Worm (Caenorhabditis elegans) whole organism, young adult: ENCODE results near the gene F21C10.19.

Experiments
- B0035.1 ChIP-seq: sonication (generic microtip); optimal IDR thresholded peaks from 2 replicates; lab custom pipeline; 2016; ENCODE audit warnings: missing genetic modification characterization, mild to moderate bottlenecking, missing compliant biosample characterization, missing genotype, missing genetic modification reagents
- F22D6.2 ChIP-seq: sonication (generic microtip); optimal IDR thresholded peaks from 2 replicates; lab custom pipeline; 2016; ENCODE audit warnings: mild to moderate bottlenecking, missing genetic modification characterization, missing compliant biosample characterization
- F37B4.10 ChIP-seq: fragments of 200-800 bp; sonication (Bioruptor generic); IDR thresholded peaks from 2 replicates; pipeline ENCODE4 v1.3.6; 2022; ENCODE audit warnings: missing genetic modification characterization, missing compliant biosample characterization
- F57C9.4 ChIP-seq: sonication (generic microtip); optimal IDR thresholded peaks from 2 replicates; lab custom pipeline; 2017; ENCODE audit warnings: mild to moderate bottlenecking, missing genetic modification characterization, missing compliant biosample characterization
- K11D2.4 ChIP-seq: fragments of 200-800 bp; sonication (Bioruptor generic); IDR thresholded peaks from 2 replicates; pipeline ENCODE4 v1.3.6; 2022; ENCODE audit warnings: missing genetic modification reagents, missing genetic modification characterization, missing compliant biosample characterization
- T26A5.8 ChIP-seq: sonication (generic microtip); optimal IDR thresholded peaks from 2 replicates; lab custom pipeline; 2016; ENCODE audit warnings: missing genetic modification characterization, missing compliant biosample characterization
- Y53G8AR.9 ChIP-seq: fragments of 200-800 bp; sonication (Bioruptor generic); conservative IDR thresholded peaks from 2 replicates; pipeline ENCODE4 v1.3.6; 2022; ENCODE audit warnings: missing genetic modification reagents, missing genetic modification characterization, missing compliant biosample characterization
- Y56A3A.18 ChIP-seq: fragments of 200-800 bp; sonication (Bioruptor generic); IDR thresholded peaks from 2 replicates; pipeline ENCODE4 v1.3.6; 2022; ENCODE audit warnings: missing genetic modification reagents, missing genetic modification characterization, missing compliant biosample characterization
- Y79H2A.3 ChIP-seq: fragments of 200-800 bp; sonication (Bioruptor generic); conservative IDR thresholded peaks from 2 replicates; pipeline ENCODE4 v1.3.6; 2022; ENCODE audit warnings: missing genetic modification reagents, missing genetic modification characterization, missing compliant biosample characterization
- ZK185.1 ChIP-seq: sonication (generic microtip); optimal IDR thresholded peaks from 2 replicates; lab custom pipeline; 2016; ENCODE audit warnings: mild to moderate bottlenecking, missing genetic modification characterization, missing compliant biosample characterization; ENCODE audit not compliant: poor library complexity, severe bottlenecking
- akir-1 ChIP-seq: fragments of 200-800 bp; sonication (Bioruptor generic); optimal IDR thresholded peaks from 2 replicates; lab custom pipeline; 2018; ENCODE audit warnings: mild to moderate bottlenecking, missing genetic modification characterization, moderate library complexity, missing compliant biosample characterization
- atf-7 ChIP-seq: sonication (generic microtip); optimal IDR thresholded peaks from 2 replicates; lab custom pipeline; 2017; ENCODE audit warnings: mild to moderate bottlenecking, missing genetic modification characterization, missing compliant biosample characterization
- bed-1 ChIP-seq: fragments of 200-800 bp; sonication (Bioruptor generic); IDR thresholded peaks from 2 replicates; pipeline ENCODE4 v1.3.6; 2022; ENCODE audit warnings: missing genetic modification reagents, missing genetic modification characterization, missing compliant biosample characterization
- ccch-3 ChIP-seq: fragments of 200-800 bp; sonication (Bioruptor generic); optimal IDR thresholded peaks from 2 replicates; lab custom pipeline; 2018; ENCODE audit warnings: mild to moderate bottlenecking, missing genetic modification characterization, missing compliant biosample characterization
- cebp-1 ChIP-seq, 2 experiments: fragments of 200-800 bp in 1 of 2; sonication (Bioruptor generic) in 1 of 2; sonication (generic microtip) in 1 of 2; IDR thresholded peaks in 1 of 2; optimal IDR thresholded peaks in 1 of 2; 2 replicates each; pipeline versions ENCODE4 v1.3.6 to Lab custom; 2017 to 2022; ENCODE audit warnings: missing compliant biosample characterization in 2 of 2, missing genetic modification characterization in 2 of 2, mild to moderate bottlenecking in 1 of 2, missing genetic modification reagents in 1 of 2, moderate library complexity in 1 of 2
- chd-7 ChIP-seq: sonication (generic microtip); optimal IDR thresholded peaks from 2 replicates; lab custom pipeline; 2016; ENCODE audit warnings: mild to moderate bottlenecking, missing genetic modification characterization, moderate library complexity, missing compliant biosample characterization
- dox-1 ChIP-seq: fragments of 200-800 bp; sonication (Bioruptor generic); IDR thresholded peaks from 2 replicates; pipeline ENCODE4 v1.3.6; 2022; ENCODE audit warnings: missing genetic modification reagents, missing genetic modification characterization, missing compliant biosample characterization
- egl-44 ChIP-seq: fragments of 200-800 bp; sonication (Bioruptor generic); IDR thresholded peaks from 2 replicates; pipeline ENCODE4 v1.3.6; 2022; ENCODE audit warnings: missing genetic modification reagents, missing genetic modification characterization, missing compliant biosample characterization
- fkh-3 ChIP-seq: sonication (generic microtip); optimal IDR thresholded peaks from 2 replicates; lab custom pipeline; 2016; ENCODE audit warnings: mild to moderate bottlenecking, missing genetic modification characterization, missing compliant biosample characterization
- gei-17 ChIP-seq: fragments of 200-800 bp; sonication (Bioruptor generic); optimal IDR thresholded peaks from 2 replicates; lab custom pipeline; 2018; ENCODE audit warnings: mild to moderate bottlenecking, missing genetic modification characterization, missing compliant biosample characterization
- hlh-12 ChIP-seq: sonication (generic microtip); optimal IDR thresholded peaks from 2 replicates; lab custom pipeline; 2016; ENCODE audit warnings: missing genetic modification characterization, missing compliant biosample characterization
- hmg-1.2 ChIP-seq: fragments of 200-800 bp; sonication (Bioruptor generic); IDR thresholded peaks from 2 replicates; pipeline ENCODE4 v1.3.6; 2022; ENCODE audit warnings: missing genetic modification reagents, missing genetic modification characterization, missing compliant biosample characterization
- hrde-1 ChIP-seq: sonication (generic microtip); optimal IDR thresholded peaks from 2 replicates; lab custom pipeline; 2016; ENCODE audit warnings: missing genetic modification characterization, mild to moderate bottlenecking, missing compliant biosample characterization, moderate library complexity, missing genotype, missing genetic modification reagents, borderline replicate concordance
- lag-1 ChIP-seq: fragments of 200-800 bp; sonication (Bioruptor generic); IDR thresholded peaks from 2 replicates; pipeline ENCODE4 v1.3.6; 2022; ENCODE audit warnings: missing genetic modification reagents, missing genetic modification characterization, missing compliant biosample characterization
- lin-35 ChIP-seq, 3 experiments: fragments of 150-350 bp in 2 of 3; sonication (generic microtip) in 1 of 3; optimal IDR thresholded peaks; 2 replicates each; lab custom pipeline; 2014 to 2018; ENCODE audit warnings: missing biosample characterization in 3 of 3, missing genetic modification characterization in 3 of 3, missing genetic modification reagents in 3 of 3
- lin-54 ChIP-seq: fragments of 200-800 bp; sonication (Bioruptor generic); optimal IDR thresholded peaks from 2 replicates; lab custom pipeline; 2018; ENCODE audit warnings: mild to moderate bottlenecking, missing genetic modification characterization, missing compliant biosample characterization
- madf-3 ChIP-seq: fragments of 200-800 bp; sonication (Bioruptor generic); IDR thresholded peaks from 2 replicates; pipeline ENCODE4 v1.3.6; 2022; ENCODE audit warnings: missing genetic modification reagents, missing genetic modification characterization, missing compliant biosample characterization
- mcd-1 ChIP-seq: fragments of 200-800 bp; sonication (Bioruptor generic); IDR thresholded peaks from 2 replicates; pipeline ENCODE4 v1.3.6; 2022; ENCODE audit warnings: missing genetic modification reagents, missing genetic modification characterization, missing compliant biosample characterization
- nhr-27 ChIP-seq: fragments of 200-800 bp; sonication (Bioruptor generic); optimal IDR thresholded peaks from 2 replicates; lab custom pipeline; 2018; ENCODE audit warnings: mild to moderate bottlenecking, missing genetic modification characterization, moderate library complexity, missing compliant biosample characterization
- rcor-1 ChIP-seq: fragments of 200-800 bp; sonication (Bioruptor generic); IDR thresholded peaks from 2 replicates; pipeline ENCODE4 v1.3.6; 2022; ENCODE audit warnings: missing genetic modification reagents, missing genetic modification characterization, missing compliant biosample characterization
- rpc-1 ChIP-seq, 2 experiments: fragments of 150-350 bp in 1 of 2; sonication (generic microtip) in 1 of 2; optimal IDR thresholded peaks; 2 replicates each; lab custom pipeline; 2014 to 2018; ENCODE audit warnings: missing biosample characterization in 1 of 2, missing genetic modification characterization in 1 of 2, missing genetic modification reagents in 1 of 2, missing genotype in 1 of 2
- sdz-38 ChIP-seq: sonication (generic microtip); optimal IDR thresholded peaks from 2 replicates; lab custom pipeline; 2016; ENCODE audit warnings: missing genotype, missing genetic modification characterization, missing compliant biosample characterization
- tbx-9 ChIP-seq: sonication (generic microtip); optimal IDR thresholded peaks from 2 replicates; lab custom pipeline; 2016; ENCODE audit warnings: borderline replicate concordance, missing genetic modification characterization, inconsistent platforms, missing compliant biosample characterization
- ztf-26 ChIP-seq: sonication (generic microtip); optimal IDR thresholded peaks from 2 replicates; lab custom pipeline; 2017; ENCODE audit warnings: missing genetic modification characterization, missing compliant biosample characterization
- ztf-28 ChIP-seq: fragments of 200-800 bp; sonication (Bioruptor generic); IDR thresholded peaks from 2 replicates; pipeline ENCODE4 v1.3.6; 2022; ENCODE audit warnings: missing genetic modification reagents, missing genetic modification characterization, missing compliant biosample characterization

F21C10.19 gene

ce11 chrV:9112467-9112866 is 18.4 kb upstream of the F21C10.19 start, which contains the start of gene F21C10.7:
TSS of gene F21C10.7 (plus strand) at chrV:9112767.
- TF ChIP-seq fkh-3 (tag; lab: Kevin White, UChicago) (no peak), ccch-3 (GFP tag; lab: Kevin White, UChicago) (no peak), hrde-1 (tag; lab: Kevin White, UChicago) (no peak), T26A5.8 (tag; lab: Kevin White, UChicago) (no peak), ztf-28 (GFP tag; lab: Robert Waterston, UW) (no peak), hlh-12 (tag; lab: Kevin White, UChicago) (no peak), lin-35 (GFP tag; optimal IDR thresholded peaks at IDR 0.05; lab: Kevin White, UChicago) (no peak)

ce11 chrV:9122004-9122403 is 8.9 kb upstream of the F21C10.19 start, which contains the start of gene F21C10.13:
TSS of gene F21C10.13 (plus strand) at chrV:9122304.
- no peak for TF ChIP-seq rpc-1 (optimal IDR thresholded peaks at IDR 0.05; lab: Kevin White, UChicago)
- no peak for TF ChIP-seq rpc-1 (tag; optimal IDR thresholded peaks at IDR 0.05; lab: Kevin White, UChicago)
- TF ChIP-seq akir-1 (GFP tag; lab: Kevin White, UChicago), result no peak
- TF ChIP-seq F22D6.2 (tag; lab: Kevin White, UChicago), result no peak
- TF ChIP-seq hmg-1.2 (GFP tag; lab: Robert Waterston, UW), result no peak
- TF ChIP-seq sdz-38 (tag; lab: Kevin White, UChicago), result no peak
- no peak for TF ChIP-seq F37B4.10 (GFP tag; lab: Robert Waterston, UW)
- TF ChIP-seq madf-3 (GFP tag; lab: Robert Waterston, UW), result no peak
- no peak for TF ChIP-seq egl-44 (GFP tag; lab: Robert Waterston, UW)
- no peak for TF ChIP-seq nhr-27
- no peak for TF ChIP-seq B0035.1 (tag; lab: Kevin White, UChicago)
- no peak for TF ChIP-seq Y53G8AR.9 (GFP tag; lab: Robert Waterston, UW)
- no peak for TF ChIP-seq Y79H2A.3 (GFP tag; lab: Robert Waterston, UW)
- no peak for TF ChIP-seq chd-7 (tag; lab: Kevin White, UChicago)
- no peak for TF ChIP-seq bed-1 (GFP tag; lab: Robert Waterston, UW)
- no peak for TF ChIP-seq lag-1 (GFP tag; lab: Robert Waterston, UW)
- TF ChIP-seq, all 124 proteins: peak for 0

ce11 chrV:9123186-9123585 is 7.7 kb upstream of the F21C10.19 start, which contains the start of gene F21C10.11:
TSS of gene F21C10.11 (plus strand) at chrV:9123486.
- no peak for TF ChIP-seq tbx-9 (tag; lab: Kevin White, UChicago)
- TF ChIP-seq Y56A3A.18 (GFP tag; lab: Robert Waterston, UW), result no peak
- no peak for TF ChIP-seq rpc-1 (optimal IDR thresholded peaks at IDR 0.05; lab: Kevin White, UChicago)
- TF ChIP-seq rpc-1 (tag; optimal IDR thresholded peaks at IDR 0.05; lab: Kevin White, UChicago), result no peak
- TF ChIP-seq gei-17 (GFP tag; lab: Kevin White, UChicago), result no peak
- TF ChIP-seq ztf-26 (tag; lab: Kevin White, UChicago), result no peak

- TF ChIP-seq K11D2.4 (GFP tag; lab: Robert Waterston, UW) (no peak), rcor-1 (GFP tag; lab: Robert Waterston, UW) (no peak), atf-7 (tag; lab: Kevin White, UChicago) (no peak), Y79H2A.3 (GFP tag; lab: Robert Waterston, UW) (no peak), mcd-1 (GFP tag; lab: Robert Waterston, UW) (no peak), F57C9.4 (no peak), lin-54 (GFP tag; lab: Kevin White, UChicago) (no peak), cebp-1 (GFP tag; IDR thresholded peaks at IDR 0.05; lab: Robert Waterston, UW) (no peak), cebp-1 (tag; optimal IDR thresholded peaks at IDR 0.05; lab: Kevin White, UChicago) (no peak), dox-1 (GFP tag; lab: Robert Waterston, UW) (no peak), ZK185.1 (no peak)
Observed at ce11 chrV:9124180-9124579, 6.7 kb upstream of the F21C10.19 start, which contains the start of gene F21C10.6. TSS of gene F21C10.6 (plus strand) at chrV:9124480.
